Worm (Caenorhabditis elegans): ENCODE measurements around the gene B0432.10.
"Not testable (repeated sequence)": the region's sequence is repeated elsewhere in the genome, so short reads cannot be mapped to it uniquely, and the experiment has no call there.

- not testable (repeated sequence) for TF ChIP-seq lin-11, ztf-11 (tag; optimal IDR thresholded peaks at IDR 0.05)
Observed at ce11 chrII:312110-312509, 26.0 kb upstream of the B0432.10 start, which contains the start of gene mps-2.

Measured in whole organism, L2 larva.